Worm (Caenorhabditis elegans) whole organism, L3 larva: ENCODE measurements around the gene F22B5.5.

Experiments used
- R02D3.7 ChIP-seq: fragments of 150-350 bp; optimal IDR thresholded peaks from 2 replicates; lab custom pipeline; 2014; ENCODE audit warnings: missing biosample characterization, missing genetic modification characterization
- daf-12 ChIP-seq: fragments of 150-350 bp; optimal IDR thresholded peaks from 2 replicates; lab custom pipeline; 2014; ENCODE audit warnings: missing biosample characterization, missing genetic modification reagents, missing genetic modification characterization
- jun-1 ChIP-seq: fragments of 150-350 bp; optimal IDR thresholded peaks from 2 replicates; lab custom pipeline; 2014; ENCODE audit warnings: missing biosample characterization, missing genetic modification reagents, missing genetic modification characterization
- mml-1 ChIP-seq: fragments of 150-350 bp; sonication (generic microtip); optimal IDR thresholded peaks from 3 replicates; lab custom pipeline; 2014; ENCODE audit warnings: missing biosample characterization, missing genetic modification characterization
- nhr-11 ChIP-seq: fragments of 150-350 bp; optimal IDR thresholded peaks from 2 replicates; lab custom pipeline; 2014; ENCODE audit warnings: missing biosample characterization, missing genetic modification characterization
- nhr-23 ChIP-seq: fragments of 150-350 bp; optimal IDR thresholded peaks from 2 replicates; lab custom pipeline; 2014; ENCODE audit warnings: missing biosample characterization, missing genetic modification reagents, missing genetic modification characterization
- nhr-25 ChIP-seq: sonication (generic microtip); optimal IDR thresholded peaks from 2 replicates; lab custom pipeline; 2017; ENCODE audit warnings: missing biosample characterization, missing genetic modification characterization
- nhr-28 ChIP-seq: fragments of 150-350 bp; optimal IDR thresholded peaks from 2 replicates; lab custom pipeline; 2014; ENCODE audit warnings: missing biosample characterization, missing genetic modification characterization
- unc-39 ChIP-seq: sonication (generic microtip); optimal IDR thresholded peaks from 4 replicates; lab custom pipeline; 2017; ENCODE audit warnings: missing biosample characterization, missing genetic modification characterization
- unc-62 ChIP-seq: fragments of 150-350 bp; sonication (generic microtip); optimal IDR thresholded peaks from 4 replicates; lab custom pipeline; 2014; ENCODE audit warnings: missing biosample characterization, missing genetic modification reagents, missing genetic modification characterization
- zag-1 ChIP-seq: fragments of 150-350 bp; optimal IDR thresholded peaks from 2 replicates; lab custom pipeline; 2014; ENCODE audit warnings: missing biosample characterization, missing genetic modification characterization

DNA sequence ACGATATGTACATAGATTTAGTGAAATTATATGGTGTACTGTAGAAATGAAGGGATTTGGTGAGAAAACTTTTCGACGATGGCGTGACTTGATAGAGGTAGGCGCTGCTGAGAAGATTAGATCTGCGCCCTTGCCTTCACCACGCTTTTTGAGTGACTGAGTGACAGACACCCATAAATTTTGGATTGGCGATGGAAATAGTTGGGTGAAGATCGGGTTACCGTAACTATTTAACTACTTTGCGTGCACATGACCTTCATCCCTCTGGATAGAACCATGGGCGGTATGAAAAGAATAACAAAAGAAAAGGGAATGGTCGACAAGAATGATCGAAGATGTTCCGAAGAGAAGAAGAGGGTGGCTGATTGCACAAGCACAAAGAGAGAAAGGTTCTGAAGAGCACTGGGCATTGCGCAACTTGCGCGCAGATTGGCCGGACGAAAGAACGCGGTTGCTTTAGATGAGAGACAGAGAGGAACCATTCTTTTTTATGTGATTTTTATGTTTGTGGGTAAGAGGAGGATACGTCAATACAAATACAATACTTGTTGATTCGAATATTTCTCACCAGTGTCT is 38.9 kb downstream of the F22B5.5 start:
- no peak for TF ChIP-seq mml-1
- TF ChIP-seq nhr-28 (tag; lab: Kevin White, UChicago): no peak
- TF ChIP-seq R02D3.7 (tag; lab: Kevin White, UChicago): no peak
- no peak for TF ChIP-seq unc-62 (GFP tag; lab: Kevin White, UChicago)
- no peak for TF ChIP-seq jun-1 (tag; lab: Kevin White, UChicago)
- TF ChIP-seq nhr-11 (tag; lab: Kevin White, UChicago): no peak
- no peak for TF ChIP-seq unc-39
- no peak for TF ChIP-seq zag-1 (tag; lab: Kevin White, UChicago)
- TF ChIP-seq nhr-23 (tag; lab: Kevin White, UChicago): no peak
- TF ChIP-seq daf-12 (tag; lab: Kevin White, UChicago): no peak
- TF ChIP-seq nhr-25 (tag; lab: Kevin White, UChicago): peak; percentile 12
